Fruit fly (Drosophila melanogaster) whole organism, embryonic: Measurements from ENCODE around the gene bero.

ENCODE experiments used
- ATbp ChIP-seq: fragments of 200-800 bp; sonication (Bioruptor generic); optimal IDR thresholded peaks from 2 replicates; lab custom pipeline; 2017; ENCODE audit warnings: missing biosample characterization, mild to moderate bottlenecking, missing genetic modification characterization, missing genetic modification reagents
- B-H1 ChIP-seq: fragments of 200-800 bp; sonication (Bioruptor generic); IDR thresholded peaks from 3 replicates; pipeline ENCODE4 v1.3.6; 2022; ENCODE audit warnings: missing biosample characterization, missing genetic modification characterization
- BEAF-32 ChIP-seq: fragments of 200-800 bp; sonication (Bioruptor generic); optimal IDR thresholded peaks from 3 replicates; lab custom pipeline; 2017; ENCODE audit warnings: missing biosample characterization, missing genetic modification characterization, mild to moderate bottlenecking, moderate library complexity, missing genetic modification reagents
- CG10462 ChIP-seq: fragments of 200-800 bp; sonication (Bioruptor generic); optimal IDR thresholded peaks from 2 replicates; lab custom pipeline; 2016; ENCODE audit warnings: missing biosample characterization, missing genetic modification characterization
- CG11504 ChIP-seq: fragments of 200-800 bp; sonication (Bioruptor generic); optimal IDR thresholded peaks from 3 replicates; lab custom pipeline; 2019; ENCODE audit warnings: missing biosample characterization, mild to moderate bottlenecking, missing genetic modification characterization, moderate library complexity
- CG1602 ChIP-seq: fragments of 200-800 bp; sonication (Bioruptor generic); optimal IDR thresholded peaks from 3 replicates; lab custom pipeline; 2016; ENCODE audit warnings: missing biosample characterization, missing genetic modification characterization
- CG18476 ChIP-seq: fragments of 200-800 bp; sonication (Bioruptor generic); optimal IDR thresholded peaks from 2 replicates; lab custom pipeline; 2016; ENCODE audit warnings: missing biosample characterization, mild to moderate bottlenecking, missing genetic modification characterization
- CG32532 ChIP-seq: fragments of 200-800 bp; sonication (Bioruptor generic); IDR thresholded peaks from 2 replicates; pipeline ENCODE4 v1.3.6; 2022; ENCODE audit warnings: missing biosample characterization, missing genetic modification characterization
- CG3407 ChIP-seq: fragments of 200-800 bp; sonication (Bioruptor generic); optimal IDR thresholded peaks from 2 replicates; lab custom pipeline; 2018; ENCODE audit warnings: missing biosample characterization, mild to moderate bottlenecking, missing genetic modification characterization
- CG34422 ChIP-seq: fragments of 200-800 bp; sonication (Bioruptor generic); IDR thresholded peaks from 3 replicates; pipeline ENCODE4 v1.3.6; 2022; ENCODE audit warnings: missing biosample characterization, missing genetic modification characterization
- CG4730 ChIP-seq: fragments of 200-800 bp; sonication (Bioruptor generic); IDR thresholded peaks from 2 replicates; pipeline ENCODE4 v1.3.6; 2022; ENCODE audit warnings: missing biosample characterization, missing genetic modification characterization
- CG6254 ChIP-seq: fragments of 200-800 bp; sonication (Bioruptor generic); optimal IDR thresholded peaks from 3 replicates; lab custom pipeline; 2017; ENCODE audit warnings: mild to moderate bottlenecking, missing biosample characterization, missing genetic modification reagents, missing genetic modification characterization
- CG6654 ChIP-seq: fragments of 200-800 bp; sonication (Bioruptor generic); optimal IDR thresholded peaks from 2 replicates; lab custom pipeline; 2017; ENCODE audit warnings: missing biosample characterization, mild to moderate bottlenecking, missing genetic modification characterization
- CG7556 ChIP-seq: fragments of 200-800 bp; sonication (Bioruptor generic); optimal IDR thresholded peaks from 2 replicates; lab custom pipeline; 2017; ENCODE audit warnings: missing biosample characterization, mild to moderate bottlenecking, missing genetic modification characterization
- CG7839 ChIP-seq: fragments of 200-800 bp; sonication (Bioruptor generic); optimal IDR thresholded peaks from 3 replicates; lab custom pipeline; 2018; ENCODE audit warnings: missing biosample characterization, mild to moderate bottlenecking, missing genetic modification characterization, moderate library complexity
- CG8924 ChIP-seq: fragments of 200-800 bp; optimal IDR thresholded peaks from 3 replicates; lab custom pipeline; 2019; ENCODE audit warnings: missing biosample characterization, mild to moderate bottlenecking, missing genetic modification characterization, moderate library complexity
- E2f1 ChIP-seq: fragments of 200-800 bp; sonication (Bioruptor generic); IDR thresholded peaks from 2 replicates; pipeline ENCODE4 v1.3.6; 2022; ENCODE audit warnings: missing biosample characterization, missing genetic modification characterization
- Ets65A ChIP-seq: fragments of 200-800 bp; sonication (Bioruptor generic); peaks from one replicate; lab custom pipeline; 2016; ENCODE audit warnings: missing biosample characterization, missing genetic modification characterization
- Ets97D ChIP-seq: fragments of 200-800 bp; sonication (Bioruptor generic); optimal IDR thresholded peaks from 3 replicates; lab custom pipeline; 2016; ENCODE audit warnings: missing biosample characterization, missing genetic modification characterization
- HmgD ChIP-seq: fragments of 200-800 bp; sonication (Bioruptor generic); optimal IDR thresholded peaks from 3 replicates; lab custom pipeline; 2016; ENCODE audit warnings: missing biosample characterization, missing genetic modification characterization
- Hr51 ChIP-seq, 2 experiments: fragments of 200-800 bp; sonication (Bioruptor generic); optimal IDR thresholded peaks; 2 replicates in 1 of 2; 3 replicates in 1 of 2; lab custom pipeline; 2016 to 2018; ENCODE audit warnings: missing biosample characterization in 2 of 2, missing genetic modification characterization in 2 of 2, mild to moderate bottlenecking in 1 of 2, moderate library complexity in 1 of 2
- Med ChIP-seq: fragments of 200-800 bp; sonication (Bioruptor generic); peaks from one replicate; lab custom pipeline; 2016; ENCODE audit warnings: missing biosample characterization, missing genetic modification characterization, mild to moderate bottlenecking, inconsistent platforms, moderate library complexity
- Mrtf ChIP-seq: fragments of 200-800 bp; sonication (Bioruptor generic); IDR thresholded peaks from 3 replicates; pipeline ENCODE4 v1.3.6; 2022; ENCODE audit warnings: missing biosample characterization, missing genetic modification characterization
- NFAT ChIP-seq: fragments of 200-800 bp; sonication (Bioruptor generic); IDR thresholded peaks from 2 replicates; pipeline ENCODE4 v1.3.6; 2022; ENCODE audit warnings: missing biosample characterization, missing genetic modification characterization
- Poxn ChIP-seq: fragments of 200-800 bp; sonication (Bioruptor generic); IDR thresholded peaks from 2 replicates; pipeline ENCODE4 v1.3.6; 2022; ENCODE audit warnings: missing biosample characterization, missing genetic modification characterization
- Sox100B ChIP-seq: fragments of 200-800 bp; sonication (Bioruptor generic); optimal IDR thresholded peaks from 3 replicates; lab custom pipeline; 2018; ENCODE audit warnings: missing biosample characterization, mild to moderate bottlenecking, missing genetic modification characterization
- Stat92E ChIP-seq, 3 experiments: fragments of >200 bp in 2 of 3; fragments of 200-800 bp in 1 of 3; sonication (Bioruptor generic) in 1 of 3; optimal IDR thresholded peaks; 2 replicates each; lab custom pipeline; 2017 to 2019; ENCODE audit warnings: missing biosample characterization in 3 of 3, missing genetic modification characterization in 3 of 3, mild to moderate bottlenecking in 1 of 3, moderate library complexity in 1 of 3
- bsh ChIP-seq, 2 experiments: fragments of 200-800 bp; sonication (Bioruptor generic); optimal IDR thresholded peaks; 2 replicates each; lab custom pipeline; 2017 to 2018; ENCODE audit warnings: mild to moderate bottlenecking in 2 of 2, missing biosample characterization in 2 of 2, missing genetic modification characterization in 2 of 2, moderate library complexity in 1 of 2
- crc ChIP-seq: fragments of 200-800 bp; sonication (Bioruptor generic); optimal IDR thresholded peaks from 2 replicates; lab custom pipeline; 2016; ENCODE audit warnings: missing biosample characterization, missing genetic modification characterization
- crp ChIP-seq, 2 experiments: fragments of 200-800 bp; sonication (Bioruptor generic); optimal IDR thresholded peaks; 2 replicates in 1 of 2; 3 replicates in 1 of 2; lab custom pipeline; 2017; ENCODE audit warnings: missing biosample characterization in 2 of 2, missing genetic modification characterization in 2 of 2, mild to moderate bottlenecking in 1 of 2, moderate library complexity in 1 of 2
- dan ChIP-seq: fragments of 200-800 bp; sonication (Bioruptor generic); IDR thresholded peaks from 2 replicates; pipeline ENCODE4 v1.3.6; 2022; ENCODE audit warnings: missing biosample characterization, missing genetic modification characterization
- dati ChIP-seq: fragments of 200-800 bp; sonication (Bioruptor generic); IDR thresholded peaks from 2 replicates; pipeline ENCODE4 v1.3.6; 2022; ENCODE audit warnings: missing biosample characterization, missing genetic modification characterization
- gcm ChIP-seq: fragments of 200-800 bp; sonication (Bioruptor generic); optimal IDR thresholded peaks from 2 replicates; lab custom pipeline; 2019; ENCODE audit warnings: missing biosample characterization, mild to moderate bottlenecking, missing genetic modification characterization, moderate library complexity
- ham ChIP-seq: fragments of 200-800 bp; sonication (Bioruptor generic); IDR thresholded peaks from 2 replicates; pipeline ENCODE4 v1.3.6; 2022; ENCODE audit warnings: missing biosample characterization, missing genetic modification characterization
- kay ChIP-seq: fragments of 200-800 bp; sonication (Bioruptor generic); optimal IDR thresholded peaks from 2 replicates; lab custom pipeline; 2016; ENCODE audit warnings: missing biosample characterization, missing genetic modification characterization
- lilli ChIP-seq: fragments of 200-800 bp; sonication (Bioruptor generic); optimal IDR thresholded peaks from 3 replicates; lab custom pipeline; 2016; ENCODE audit warnings: missing biosample characterization, missing genetic modification characterization
- mam ChIP-seq: fragments of 200-800 bp; sonication (Bioruptor generic); optimal IDR thresholded peaks from 3 replicates; lab custom pipeline; 2016; ENCODE audit warnings: missing biosample characterization, missing genetic modification characterization
- nau ChIP-seq: fragments of 200-800 bp; sonication (Bioruptor generic); optimal IDR thresholded peaks from 3 replicates; lab custom pipeline; 2017; ENCODE audit warnings: missing biosample characterization, mild to moderate bottlenecking, missing genetic modification characterization, missing genetic modification reagents
- pzg ChIP-seq: fragments of 200-800 bp; sonication (Bioruptor generic); optimal IDR thresholded peaks from 3 replicates; lab custom pipeline; 2018; ENCODE audit warnings: missing biosample characterization, mild to moderate bottlenecking, missing genetic modification characterization, moderate library complexity
- sc ChIP-seq, 3 experiments: fragments of >200 bp in 2 of 3; fragments of 200-800 bp in 1 of 3; sonication (Bioruptor generic) in 1 of 3; optimal IDR thresholded peaks; 2 replicates in 2 of 3; 3 replicates in 1 of 3; lab custom pipeline; 2017; ENCODE audit warnings: mild to moderate bottlenecking in 1 of 3, missing biosample characterization in 1 of 3, missing genetic modification characterization in 1 of 3, missing genetic modification reagents in 1 of 3
- schlank ChIP-seq: fragments of 200-800 bp; sonication (Bioruptor generic); optimal IDR thresholded peaks from 2 replicates; lab custom pipeline; 2018; ENCODE audit warnings: missing biosample characterization, mild to moderate bottlenecking, missing genetic modification characterization
- slou ChIP-seq: fragments of 200-800 bp; sonication (Bioruptor generic); optimal IDR thresholded peaks from 3 replicates; lab custom pipeline; 2016; ENCODE audit warnings: missing biosample characterization, missing genetic modification characterization
- tx ChIP-seq: fragments of 200-800 bp; sonication (Bioruptor generic); optimal IDR thresholded peaks from 2 replicates; lab custom pipeline; 2016; ENCODE audit warnings: missing biosample characterization, missing genetic modification characterization
- unpg ChIP-seq: fragments of 200-800 bp; sonication (Bioruptor generic); optimal IDR thresholded peaks from 3 replicates; lab custom pipeline; 2018; ENCODE audit warnings: missing biosample characterization, mild to moderate bottlenecking, missing genetic modification characterization, moderate library complexity
- z ChIP-seq: fragments of 200-800 bp; sonication (Bioruptor generic); IDR thresholded peaks from 3 replicates; pipeline ENCODE4 v1.3.6; 2022; ENCODE audit warnings: missing biosample characterization, missing genetic modification characterization
- zfh1 ChIP-seq: fragments of 200-800 bp; sonication (Bioruptor generic); IDR thresholded peaks from 3 replicates; pipeline ENCODE4 v1.3.6; 2022; ENCODE audit warnings: missing biosample characterization, missing genetic modification characterization

Gene bero

DNA sequence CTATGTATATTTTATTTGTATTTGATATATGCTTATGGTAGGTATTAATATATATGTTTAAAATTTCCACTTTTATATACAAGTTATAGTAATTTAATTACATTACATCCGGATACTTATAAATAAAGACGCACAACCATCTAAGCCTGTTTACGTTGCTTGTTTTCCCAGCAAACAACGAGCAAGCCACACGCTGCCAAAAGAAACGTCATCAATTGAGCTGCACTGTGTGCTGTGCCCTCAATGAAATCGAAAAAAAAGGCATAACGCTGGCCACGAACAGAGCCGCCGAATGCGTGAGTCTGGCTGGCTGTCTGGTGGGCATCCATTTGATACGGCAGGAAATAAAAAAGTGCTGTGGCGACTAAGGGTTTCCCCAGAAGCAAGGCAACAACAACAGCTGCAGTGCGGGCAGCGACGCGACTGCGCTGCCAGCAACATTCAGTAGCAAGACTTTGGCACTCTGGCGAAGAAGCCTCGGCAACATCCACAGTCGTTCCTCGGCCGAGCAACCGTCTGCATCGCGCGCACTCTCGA is 6.3 kb upstream of the bero start, which contains the start of gene twit (continued):
- TF ChIP-seq lilli (GFP tag; lab: Kevin White, UChicago): no peak
- no peak for TF ChIP-seq Mrtf
- peak; percentile 44 for TF ChIP-seq Med (GFP tag; lab: Kevin White, UChicago)
- TF ChIP-seq gcm (GFP tag; lab: Kevin White, UChicago): peak; percentile 12
- TF ChIP-seq schlank: no peak
- TF ChIP-seq CG3407: peak; percentile 41
- TF ChIP-seq bsh (GFP tag; optimal IDR thresholded peaks at IDR 0.05; lab: Kevin White, UChicago): peak in 1 of 2 experiments; percentile 33
- no peak for TF ChIP-seq CG18476
- TF ChIP-seq Ets65A (GFP tag; lab: Kevin White, UChicago): peak; percentile 52
- TF ChIP-seq HmgD (GFP tag; lab: Kevin White, UChicago): no peak
- no peak for TF ChIP-seq dati (GFP tag; lab: Robert Waterston, UW)
- peak; percentile 41 for TF ChIP-seq CG11504 (tag; lab: Kevin White, UChicago)
- TF ChIP-seq kay (GFP tag; lab: Kevin White, UChicago): no peak
- TF ChIP-seq BEAF-32 (GFP tag; lab: Kevin White, UChicago): no peak
- TF ChIP-seq mam (GFP tag; lab: Kevin White, UChicago): no peak
- TF ChIP-seq crp (GFP tag; optimal IDR thresholded peaks at IDR 0.05; lab: Kevin White, UChicago): no peak
- TF ChIP-seq CG4730: no peak
- no peak for TF ChIP-seq CG32532 (GFP tag; lab: Robert Waterston, UW)

DNA sequence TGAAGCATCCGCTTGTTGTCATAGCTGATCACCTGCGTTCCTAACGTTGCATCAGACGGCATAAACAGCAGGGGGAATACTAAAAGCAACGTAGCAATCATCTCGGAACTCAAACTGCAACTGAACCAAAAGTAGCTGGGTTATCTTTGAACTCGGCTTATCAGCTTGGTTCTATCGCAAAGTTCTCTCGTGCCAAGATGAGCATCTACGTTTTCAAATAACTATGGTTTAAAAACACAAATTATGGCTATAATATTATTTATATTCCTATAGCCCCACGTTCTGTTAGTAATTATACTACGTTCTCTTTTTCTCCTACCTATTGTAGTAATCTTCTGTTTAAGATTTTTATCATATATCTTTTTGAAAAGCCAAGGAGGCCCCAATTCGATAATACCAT is 704 bp upstream of the bero start, which contains the start of gene CG14400:
TSS of gene CG14400 (minus strand) at position 101 of the 400 bp plus-strand sequence.
- TF ChIP-seq Ets97D (GFP tag; lab: Kevin White, UChicago) (no peak), Poxn (no peak), slou (GFP tag; lab: Kevin White, UChicago) (no peak), unpg (no peak), pzg (GFP tag; lab: Kevin White, UChicago) (no peak)
- TF ChIP-seq, all 482 proteins: peak for 0

DNA sequence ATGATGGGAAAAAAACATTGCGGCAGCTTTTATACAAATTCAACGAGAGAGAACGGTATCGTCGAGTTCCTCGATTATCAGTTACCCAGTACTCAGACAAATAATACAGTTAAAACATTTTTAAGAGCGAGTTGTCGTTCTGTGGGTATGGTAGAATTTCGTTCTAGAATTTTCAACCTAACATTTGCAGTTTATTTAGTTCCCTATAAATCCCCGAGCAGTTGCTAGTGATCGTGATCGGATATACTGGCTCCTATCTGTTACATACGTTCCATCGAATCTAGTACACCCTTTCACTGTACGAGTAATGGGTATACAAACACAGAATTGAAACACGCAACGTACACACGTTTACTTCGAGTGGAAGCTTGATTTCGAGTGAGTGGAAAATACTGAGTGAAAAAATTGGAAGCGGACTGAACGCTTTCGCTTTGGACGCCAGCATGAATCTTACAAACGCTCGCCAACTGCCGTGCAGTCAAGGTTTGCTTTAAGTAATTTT is 6.3 kb downstream of the bero start, which contains the start of gene CG9338:
TSS of gene CG9338 (plus strand) at position 452 of the 502 bp plus-strand sequence.
- TF ChIP-seq ATbp (peak; percentile 74), Hr51 (GFP tag; optimal IDR thresholded peaks at IDR 0.05; lab: Kevin White, UChicago) (peak; percentile 56 to 85), CG8924 (no peak), nau (GFP tag; lab: Kevin White, UChicago) (peak; percentile 96), crc (GFP tag; lab: Kevin White, UChicago) (peak; percentile 66), CG10462 (GFP tag; lab: Kevin White, UChicago) (peak; percentile 52), CG6254 (peak; percentile 85), Med (GFP tag; lab: Kevin White, UChicago) (peak; percentile 97), B-H1 (GFP tag; lab: Robert Waterston, UW) (peak; percentile 91), tx (GFP tag; lab: Kevin White, UChicago) (peak; percentile 70), Stat92E (GFP tag; optimal IDR thresholded peaks at IDR 0.05; lab: Kevin White, UChicago) (peak in 1 of 3 experiments; percentile 77), z (GFP tag; lab: Robert Waterston, UW) (peak; percentile 96), CG34422 (GFP tag; lab: Robert Waterston, UW) (peak; percentile 94; the same call in 2 of the 3 replicates), Sox100B (peak; percentile 92), pzg (GFP tag; lab: Kevin White, UChicago) (peak; percentile 17), CG7556 (GFP tag; lab: Kevin White, UChicago) (peak; percentile 86), CG7839 (tag; lab: Kevin White, UChicago) (peak; percentile 85), zfh1 (GFP tag; lab: Robert Waterston, UW) (peak; percentile 77), dan (GFP tag; lab: Robert Waterston, UW) (peak; percentile 47; the same call in 1 of the 2 replicates), ham (GFP tag; lab: Robert Waterston, UW) (0 out of 2 replicates have a peak, but pooled peaks have one; percentile 12), CG6654 (peak; percentile 80), CG3407 (peak; percentile 59), NFAT (GFP tag; lab: Robert Waterston, UW) (peak; percentile 91), E2f1 (peak; percentile 91), CG1602 (GFP tag; lab: Kevin White, UChicago) (peak; percentile 64), sc (optimal IDR thresholded peaks at IDR 0.05; lab: Kevin White, UChicago) (no peak), sc (GFP tag; optimal IDR thresholded peaks at IDR 0.05; lab: Kevin White, UChicago) (peak; percentile 22), HmgD (GFP tag; lab: Kevin White, UChicago) (peak; percentile 64)
